Worm (Caenorhabditis elegans) whole organism, late embryonic: ENCODE data around the gene pak-1.

Experiments
- K09A11.1 ChIP-seq: sonication (generic microtip); optimal IDR thresholded peaks from 2 replicates; lab custom pipeline; 2017; ENCODE audit warnings: antibody characterized with exemption, mild to moderate bottlenecking, missing genetic modification characterization, missing compliant biosample characterization; ENCODE audit not compliant: insufficient read depth
- fkh-10 ChIP-seq: fragments of 150-350 bp; optimal IDR thresholded peaks from 2 replicates; lab custom pipeline; 2014; ENCODE audit warnings: missing biosample characterization, missing genetic modification reagents, missing genetic modification characterization
- nfya-1 ChIP-seq: sonication (generic microtip); optimal IDR thresholded peaks from 2 replicates; lab custom pipeline; 2017; ENCODE audit warnings: missing genetic modification characterization, mild to moderate bottlenecking, missing compliant biosample characterization, antibody characterized with exemption, moderate library complexity
- pha-4 ChIP-seq: fragments of 150-350 bp; optimal IDR thresholded peaks from 2 replicates; lab custom pipeline; 2018; ENCODE audit warnings: missing biosample characterization, missing genetic modification reagents, missing genetic modification characterization
- syd-9 ChIP-seq: sonication (generic microtip); optimal IDR thresholded peaks from 2 replicates; lab custom pipeline; 2016; ENCODE audit warnings: mild to moderate bottlenecking, missing genetic modification characterization, moderate library complexity, missing compliant biosample characterization

DNA sequence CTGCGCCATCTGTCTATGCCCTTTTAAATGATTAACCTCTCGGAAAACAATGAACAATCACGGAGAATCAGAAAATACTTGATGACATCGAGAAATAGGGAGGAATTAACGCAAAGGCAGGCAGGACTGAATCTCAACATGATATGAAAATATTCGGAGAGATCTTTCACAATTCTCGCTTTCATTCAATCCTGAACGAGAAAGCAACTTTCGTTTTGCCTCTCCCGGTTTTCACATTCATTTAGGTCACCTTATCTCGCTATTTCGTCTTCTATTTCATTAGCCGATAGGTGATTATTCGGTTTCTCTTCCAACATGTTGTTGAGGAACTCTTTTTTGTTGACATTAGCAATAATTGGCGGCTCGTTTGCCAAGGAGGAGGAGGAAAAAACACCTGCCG is 44.1 kb downstream of the pak-1 start:
- no peak for TF ChIP-seq pha-4 (tag; lab: Kevin White, UChicago)
- no peak for TF ChIP-seq K09A11.1 (tag; lab: Kevin White, UChicago)
- TF ChIP-seq syd-9 (tag; lab: Kevin White, UChicago) = no peak
- TF ChIP-seq nfya-1 (tag; lab: Kevin White, UChicago) = no peak
- TF ChIP-seq fkh-10 (GFP tag; lab: Kevin White, UChicago) = no peak
